Fruit fly (Drosophila melanogaster): ENCODE results near the gene CG33229.

CG33229 gene

DNA sequence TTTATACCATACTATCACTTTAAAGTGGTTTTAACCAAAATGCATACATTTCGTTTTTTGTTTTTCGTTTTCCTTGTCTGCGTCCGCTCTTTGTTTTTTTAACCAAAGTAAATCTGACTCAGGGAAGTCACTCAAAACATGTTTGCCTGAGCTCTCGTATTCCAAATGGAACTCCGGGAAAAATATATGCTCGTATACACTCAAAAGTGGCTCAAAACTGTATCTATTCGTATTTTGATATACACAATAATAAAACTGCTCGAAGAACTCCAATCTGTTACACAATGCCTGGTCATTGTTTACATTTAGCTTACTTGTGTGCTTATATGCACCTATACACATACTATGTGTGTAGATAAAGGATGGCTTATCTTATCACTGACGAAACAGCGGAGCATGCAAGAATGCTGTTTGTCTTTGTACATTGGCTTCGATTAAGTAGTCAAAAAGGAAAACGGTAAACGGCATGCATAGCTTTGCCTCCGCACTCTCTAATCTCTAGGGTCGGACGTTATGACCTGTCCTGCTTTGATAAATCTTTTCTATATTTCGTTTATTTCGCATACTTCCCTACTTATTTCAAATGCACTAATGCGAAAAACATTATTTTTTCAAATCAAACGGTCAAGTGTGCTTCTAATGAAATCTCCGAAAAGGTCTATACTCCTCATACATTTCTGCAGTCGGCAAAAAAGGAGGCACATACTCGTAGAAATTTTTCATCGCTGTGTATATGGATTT is 47.3 kb downstream of the CG33229 start, which contains the start of gene miple2 (continued):
- peak; percentile 43 for TF ChIP-seq CoRest (tag; optimal IDR thresholded peaks at IDR 0.05)
- no peak for TF ChIP-seq NK7.1 (GFP tag; optimal IDR thresholded peaks at IDR 0.05)
- peak; percentile 84 for TF ChIP-seq grn (GFP tag; optimal IDR thresholded peaks at IDR 0.05)
- no peak for TF ChIP-seq Dip3 (GFP tag; optimal IDR thresholded peaks at IDR 0.05)
- TF ChIP-seq ci (GFP tag; IDR thresholded peaks at IDR 0.05): 0 out of 3 replicates have a peak, but pooled peaks have one; percentile 6
- TF ChIP-seq dpn (GFP tag; optimal IDR thresholded peaks at IDR 0.05): peak; percentile 13 to 38
- TF ChIP-seq CG5180 (GFP tag; optimal IDR thresholded peaks at IDR 0.05): peak; percentile 43
- TF ChIP-seq esg (GFP tag; conservative IDR thresholded peaks at IDR 0.05): no peak
- peak in 1 of 3 experiments; percentile 62 for TF ChIP-seq lola (GFP tag; optimal IDR thresholded peaks at IDR 0.05)
- TF ChIP-seq CG14710 (tag; optimal IDR thresholded peaks at IDR 0.05): peak; percentile 55
- TF ChIP-seq CG11723 (GFP tag; optimal IDR thresholded peaks at IDR 0.05): no peak
- TF ChIP-seq slou (GFP tag; optimal IDR thresholded peaks at IDR 0.05): no peak
- TF ChIP-seq CG43689 (GFP tag; IDR thresholded peaks at IDR 0.05): no peak
- TF ChIP-seq CG3838 (GFP tag; optimal IDR thresholded peaks at IDR 0.05): no peak
- TF ChIP-seq CG7928 (GFP tag; optimal IDR thresholded peaks at IDR 0.05): no peak
- no peak for TF ChIP-seq Adf1 (GFP tag; IDR thresholded peaks at IDR 0.05)
- peak; percentile 20 for TF ChIP-seq CG15269 (tag; optimal IDR thresholded peaks at IDR 0.05)
- 0 out of 2 replicates have a peak, but pooled peaks have one; percentile 11 for TF ChIP-seq E2f1 (GFP tag; IDR thresholded peaks at IDR 0.05)
- peak; percentile 36 for TF ChIP-seq CG12236 (GFP tag; optimal IDR thresholded peaks at IDR 0.05)
- TF ChIP-seq Nf-YB (GFP tag; optimal IDR thresholded peaks at IDR 0.05): peak; percentile 26
- TF ChIP-seq jigr1 (GFP tag; IDR thresholded peaks at IDR 0.05): no peak
- peak; percentile 12 for TF ChIP-seq trh (GFP tag; optimal IDR thresholded peaks at IDR 0.05)
- TF ChIP-seq Bdp1 (GFP tag; optimal IDR thresholded peaks at IDR 0.05): no peak
- TF ChIP-seq amos (GFP tag; IDR thresholded peaks at IDR 0.05; ENCODE audit: partially characterized antibody): no peak; the same call in 1 of the 2 replicates
- peak; percentile 32 for TF ChIP-seq CG13296 (GFP tag; optimal IDR thresholded peaks at IDR 0.05)
- no peak for TF ChIP-seq ab (GFP tag; optimal IDR thresholded peaks at IDR 0.05)
- TF ChIP-seq nerfin-2 (GFP tag; IDR thresholded peaks at IDR 0.05; ENCODE audit: partially characterized antibody): no peak
- peak; percentile 61 for TF ChIP-seq CG1233 (GFP tag; optimal IDR thresholded peaks at IDR 0.05)
- no peak for TF ChIP-seq sisA (GFP tag; IDR thresholded peaks at IDR 0.05)
- TF ChIP-seq CG30431 (GFP tag; optimal IDR thresholded peaks at IDR 0.05): peak; percentile 1
- TF ChIP-seq so (GFP tag; IDR thresholded peaks at IDR 0.05): no peak
- TF ChIP-seq zf30C (GFP tag; optimal IDR thresholded peaks at IDR 0.05): peak; percentile 77
- no peak for TF ChIP-seq aop (GFP tag; IDR thresholded peaks at IDR 0.05)
- TF ChIP-seq lmd (GFP tag; IDR thresholded peaks at IDR 0.05): 0 out of 2 replicates have a peak, but pooled peaks have one; percentile 12
- TF ChIP-seq CG12071 (GFP tag; optimal IDR thresholded peaks at IDR 0.05): peak; percentile 13
- no peak for TF ChIP-seq Mes4 (GFP tag; optimal IDR thresholded peaks at IDR 0.05)
- no peak for TF ChIP-seq Lpt (GFP tag; optimal IDR thresholded peaks at IDR 0.05)
- no peak for TF ChIP-seq Nf-YA (GFP tag; IDR thresholded peaks at IDR 0.05)
- peak; percentile 4 for TF ChIP-seq CG2116 (GFP tag; optimal IDR thresholded peaks at IDR 0.05)
- peak; percentile 73 for TF ChIP-seq CG18262 (tag; optimal IDR thresholded peaks at IDR 0.05)
- peak; percentile 42 for TF ChIP-seq Max (GFP tag; optimal IDR thresholded peaks at IDR 0.05)
- peak; percentile 66 for TF ChIP-seq Hmr (GFP tag; optimal IDR thresholded peaks at IDR 0.05)
- TF ChIP-seq CG9876 (GFP tag; optimal IDR thresholded peaks at IDR 0.05): no peak
- TF ChIP-seq gem (tag; optimal IDR thresholded peaks at IDR 0.05): no peak
- no peak for TF ChIP-seq toy (GFP tag; IDR thresholded peaks at IDR 0.05)
- TF ChIP-seq CG9609 (GFP tag; optimal IDR thresholded peaks at IDR 0.05): no peak
- no peak for TF ChIP-seq CG2889 (GFP tag; IDR thresholded peaks at IDR 0.05)
- peak; percentile 26 to 38 for TF ChIP-seq bsh (GFP tag; optimal IDR thresholded peaks at IDR 0.05)
- no peak for TF ChIP-seq danr (GFP tag; IDR thresholded peaks at IDR 0.05)
- TF ChIP-seq Atf6 (GFP tag; IDR thresholded peaks at IDR 0.05): peak; percentile 10; the same call in 1 of the 2 replicates

Measured in whole organism, embryonic.